Fruit fly (Drosophila melanogaster) Kc167 (cell line): ENCODE results near the gene GstD4.

ENCODE experiments used
- Myc ChIP-seq: fragments of >200 bp; optimal IDR thresholded peaks from 2 replicates; lab custom pipeline; 2017; ENCODE audit warnings: missing external identifiers
- Sin3A ChIP-seq: fragments of >200 bp; optimal IDR thresholded peaks from 2 replicates; lab custom pipeline; 2018; ENCODE audit warnings: missing external identifiers
- h ChIP-seq: fragments of >200 bp; optimal IDR thresholded peaks from 3 replicates; lab custom pipeline; 2018; ENCODE audit warnings: missing external identifiers
- insv ChIP-seq: fragments of >200 bp; optimal IDR thresholded peaks from 3 replicates; lab custom pipeline; 2018; ENCODE audit warnings: missing external identifiers
- psq ChIP-seq: fragments of >200 bp; optimal IDR thresholded peaks from 2 replicates; lab custom pipeline; 2017; ENCODE audit warnings: missing external identifiers
- ttk ChIP-seq: sonication (Bioruptor generic); optimal IDR thresholded peaks from 2 replicates; lab custom pipeline; 2017; ENCODE audit warnings: missing external identifiers

DNA sequence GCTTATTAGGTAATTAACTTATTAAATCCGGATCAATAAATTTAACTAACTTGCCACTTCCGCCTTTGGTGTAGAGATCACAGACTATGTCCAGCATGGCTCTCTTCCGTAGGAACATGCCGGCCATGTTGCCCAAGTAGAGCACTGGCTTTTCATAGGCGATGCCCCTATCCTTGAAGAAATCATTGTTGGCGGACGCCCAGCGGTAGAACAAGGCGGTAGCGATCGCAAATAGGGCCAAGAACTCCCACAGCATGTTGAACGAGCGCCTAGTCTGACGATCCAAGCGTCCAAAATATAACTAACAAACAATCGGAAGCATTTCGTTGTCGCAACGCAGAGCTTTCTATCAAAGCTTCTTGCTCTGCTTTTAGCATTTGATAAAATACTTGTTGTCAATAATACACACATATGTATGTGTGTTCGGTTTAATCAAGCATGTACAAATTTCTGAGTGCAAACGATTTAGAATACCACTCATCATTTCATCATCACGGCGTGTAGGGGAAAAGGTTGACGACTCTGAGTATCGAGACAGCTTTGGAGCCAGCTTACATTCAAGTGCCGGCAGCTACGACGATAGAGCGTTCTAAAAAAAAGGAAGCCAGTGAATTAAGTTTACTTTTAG is 24.8 kb downstream of the GstD4 start, which contains the start of gene Cyp9f3:
- TF ChIP-seq insv = no peak
- TF ChIP-seq Sin3A (lab: Kevin White, UChicago) = no peak
- TF ChIP-seq h (lab: Kevin White, UChicago) = no peak
- no peak for TF ChIP-seq Myc (lab: Kevin White, UChicago)
- TF ChIP-seq ttk = no peak
- no peak for TF ChIP-seq psq
